Worm (Caenorhabditis elegans): Measurements from ENCODE around the gene pal-1.

Gene pal-1

ce11 chrIII:4763509-4763908, 45.9 kb downstream of the pal-1 start, which contains the start of gene B0393.4:
Gene B0393.4, minus strand, starts transcription at chrIII:4763609.
- TF ChIP-seq unc-62 (GFP tag; optimal IDR thresholded peaks at IDR 0.05) = no peak
- TF ChIP-seq sea-2 (GFP tag; optimal IDR thresholded peaks at IDR 0.05) = no peak
- no peak for TF ChIP-seq mml-1 (tag; optimal IDR thresholded peaks at IDR 0.05)
- no peak for TF ChIP-seq ceh-9 (tag; optimal IDR thresholded peaks at IDR 0.05)
- TF ChIP-seq pqm-1 (tag; optimal IDR thresholded peaks at IDR 0.05) = no peak
- no peak for TF ChIP-seq mdl-1 (tag; optimal IDR thresholded peaks at IDR 0.05)
- TF ChIP-seq nhr-43 (tag; optimal IDR thresholded peaks at IDR 0.05; ENCODE audit: poor library complexity, severe bottlenecking) = no peak
- TF ChIP-seq elt-3 (tag; optimal IDR thresholded peaks at IDR 0.05) = no peak
- TF ChIP-seq ama-1 (optimal IDR thresholded peaks at IDR 0.05) = no peak
- no peak for TF ChIP-seq fos-1 (tag; optimal IDR thresholded peaks at IDR 0.05)
- TF ChIP-seq tbx-2 (tag; optimal IDR thresholded peaks at IDR 0.05) = no peak
- TF ChIP-seq ztf-4 (tag; optimal IDR thresholded peaks at IDR 0.05) = no peak
- no peak for TF ChIP-seq nhr-11 (tag; optimal IDR thresholded peaks at IDR 0.05)
- no peak for TF ChIP-seq nfya-1 (tag; optimal IDR thresholded peaks at IDR 0.05; ENCODE audit: insufficient read depth)
- TF ChIP-seq fkh-2 (tag; optimal IDR thresholded peaks at IDR 0.05) = no peak
- no peak for TF ChIP-seq R02D3.7 (tag; optimal IDR thresholded peaks at IDR 0.05)
- TF ChIP-seq ceh-16 (tag; optimal IDR thresholded peaks at IDR 0.05) = no peak

- TF ChIP-seq elt-2 (tag; optimal IDR thresholded peaks at IDR 0.05) = no peak
- no peak for TF ChIP-seq ztf-11 (tag; optimal IDR thresholded peaks at IDR 0.05)
- TF ChIP-seq unc-62 (GFP tag; optimal IDR thresholded peaks at IDR 0.05) = no peak
- TF ChIP-seq fos-1 (tag; optimal IDR thresholded peaks at IDR 0.05) = no peak
- no peak for TF ChIP-seq mdl-1 (tag; optimal IDR thresholded peaks at IDR 0.05)
- no peak for TF ChIP-seq ceh-16 (tag; optimal IDR thresholded peaks at IDR 0.05)
- TF ChIP-seq pha-4 (tag; optimal IDR thresholded peaks at IDR 0.05) = no peak
- no peak for TF ChIP-seq ZK546.5 (tag; optimal IDR thresholded peaks at IDR 0.05)
- TF ChIP-seq unc-39 (tag; optimal IDR thresholded peaks at IDR 0.05) = no peak
- no peak for TF ChIP-seq zag-1 (tag; optimal IDR thresholded peaks at IDR 0.05)
- no peak for TF ChIP-seq nhr-23 (tag; optimal IDR thresholded peaks at IDR 0.05)
Measured at ce11 chrIII:4762846-4763245, 46.5 kb downstream of the pal-1 start.

ce11 chrIII:4756983-4757382, 52.4 kb downstream of the pal-1 start, which contains the start of gene fbxl-2:
Gene fbxl-2, plus strand, starts transcription at chrIII:4757260.
- TF ChIP-seq ztf-11 (tag; optimal IDR thresholded peaks at IDR 0.05) = no peak
- TF ChIP-seq nfya-1 (tag; optimal IDR thresholded peaks at IDR 0.05; ENCODE audit: insufficient read depth) = peak; percentile 97
- no peak for TF ChIP-seq aly-2 (tag; optimal IDR thresholded peaks at IDR 0.05)
- TF ChIP-seq unc-62 (GFP tag; optimal IDR thresholded peaks at IDR 0.05) = peak; percentile 5
- peak; percentile 96 for TF ChIP-seq nhr-43 (tag; optimal IDR thresholded peaks at IDR 0.05; ENCODE audit: poor library complexity, severe bottlenecking)
- no peak for TF ChIP-seq egl-27 (tag; optimal IDR thresholded peaks at IDR 0.05)
- TF ChIP-seq egl-5 (tag; optimal IDR thresholded peaks at IDR 0.05) = peak; percentile 96
- peak; percentile 97 for TF ChIP-seq R02D3.7 (tag; optimal IDR thresholded peaks at IDR 0.05)
- TF ChIP-seq lin-15B (tag; optimal IDR thresholded peaks at IDR 0.05) = peak; percentile 98
- peak; percentile 10 for TF ChIP-seq ZK546.5 (tag; optimal IDR thresholded peaks at IDR 0.05)
- no peak for TF ChIP-seq ceh-16 (tag; optimal IDR thresholded peaks at IDR 0.05)
- TF ChIP-seq fos-1 (tag; optimal IDR thresholded peaks at IDR 0.05) = peak; percentile 67
- peak; percentile 81 for TF ChIP-seq ztf-4 (tag; optimal IDR thresholded peaks at IDR 0.05)
- peak; percentile 65 for TF ChIP-seq ceh-82 (tag; optimal IDR thresholded peaks at IDR 0.05)
- TF ChIP-seq hmg-11 (tag; optimal IDR thresholded peaks at IDR 0.05) = peak; percentile 83
- peak; percentile 76 for TF ChIP-seq elt-2 (tag; optimal IDR thresholded peaks at IDR 0.05)
- TF ChIP-seq eor-1 (tag; optimal IDR thresholded peaks at IDR 0.05) = no peak
- TF ChIP-seq nhr-25 (tag; optimal IDR thresholded peaks at IDR 0.05) = peak; percentile 99
- peak; percentile 47 for TF ChIP-seq pqm-1 (tag; optimal IDR thresholded peaks at IDR 0.05)
- TF ChIP-seq nhr-12 (tag; optimal IDR thresholded peaks at IDR 0.05) = no peak
- TF ChIP-seq ceh-28 (tag; optimal IDR thresholded peaks at IDR 0.05) = peak; percentile 88
- no peak for TF ChIP-seq daf-12 (tag; optimal IDR thresholded peaks at IDR 0.05)
- TF ChIP-seq lin-39 (tag; optimal IDR thresholded peaks at IDR 0.05) = peak; percentile 99
- TF ChIP-seq nhr-76 (tag; optimal IDR thresholded peaks at IDR 0.05) = peak; percentile 13
- TF ChIP-seq nhr-23 (tag; optimal IDR thresholded peaks at IDR 0.05) = peak; percentile 96
- TF ChIP-seq nhr-11 (tag; optimal IDR thresholded peaks at IDR 0.05) = peak; percentile 71
- no peak for TF ChIP-seq nhr-67 (tag; optimal IDR thresholded peaks at IDR 0.05)
- peak; percentile 47 for TF ChIP-seq fkh-10 (GFP tag; optimal IDR thresholded peaks at IDR 0.05)
- peak; percentile 89 for TF ChIP-seq jun-1 (tag; optimal IDR thresholded peaks at IDR 0.05)
- no peak for TF ChIP-seq zag-1 (tag; optimal IDR thresholded peaks at IDR 0.05)
- no peak for TF ChIP-seq sea-2 (GFP tag; optimal IDR thresholded peaks at IDR 0.05)
- TF ChIP-seq nhr-77 (tag; optimal IDR thresholded peaks at IDR 0.05) = peak; percentile 84
- TF ChIP-seq nhr-237 (tag; optimal IDR thresholded peaks at IDR 0.05) = no peak
- TF ChIP-seq skn-1 (tag; optimal IDR thresholded peaks at IDR 0.05) = peak; percentile 60
- TF ChIP-seq elt-1 (tag; optimal IDR thresholded peaks at IDR 0.05) = peak; percentile 65
- no peak for TF ChIP-seq unc-39 (tag; optimal IDR thresholded peaks at IDR 0.05)
- TF ChIP-seq mml-1 (tag; optimal IDR thresholded peaks at IDR 0.05) = no peak
- peak; percentile 91 for TF ChIP-seq snpc-4 (tag; optimal IDR thresholded peaks at IDR 0.05)
- no peak for TF ChIP-seq ceh-9 (tag; optimal IDR thresholded peaks at IDR 0.05)
- no peak for TF ChIP-seq fkh-2 (tag; optimal IDR thresholded peaks at IDR 0.05)
- TF ChIP-seq tbx-2 (tag; optimal IDR thresholded peaks at IDR 0.05) = peak; percentile 91
- peak; percentile 68 for TF ChIP-seq ama-1 (optimal IDR thresholded peaks at IDR 0.05)
- peak; percentile 94 for TF ChIP-seq lsy-12 (tag; optimal IDR thresholded peaks at IDR 0.05)
- no peak for TF ChIP-seq nhr-28 (tag; optimal IDR thresholded peaks at IDR 0.05)
